Fruit fly (Drosophila melanogaster) whole organism, pupa: ENCODE results near the gene mip130.
A peak's percentile ranks its signal among the peaks of the same experiment; 100 is the strongest.

ENCODE experiments used
- CG10348 ChIP-seq: fragments of 200-800 bp; sonication (Bioruptor generic); IDR thresholded peaks from 2 replicates; pipeline ENCODE4 v1.3.6; 2022; ENCODE audit warnings: missing biosample characterization, missing genetic modification characterization
- CG12605 ChIP-seq: fragments of 200-800 bp; sonication (Bioruptor generic); IDR thresholded peaks from 2 replicates; pipeline ENCODE4 v1.3.6; 2022; ENCODE audit warnings: missing biosample characterization, missing genetic modification characterization
- CG13204 ChIP-seq: fragments of 200-800 bp; sonication (Bioruptor generic); optimal IDR thresholded peaks from 2 replicates; lab custom pipeline; 2018; ENCODE audit warnings: missing biosample characterization, mild to moderate bottlenecking, missing genetic modification characterization, moderate library complexity
- CG14655 ChIP-seq: fragments of 200-800 bp; sonication (Bioruptor generic); optimal IDR thresholded peaks from 3 replicates; lab custom pipeline; 2017; ENCODE audit warnings: mild to moderate bottlenecking, missing biosample characterization, missing genetic modification reagents, missing genetic modification characterization
- CG15710 ChIP-seq: fragments of 200-800 bp; sonication (Bioruptor generic); optimal IDR thresholded peaks from 2 replicates; lab custom pipeline; 2018; ENCODE audit warnings: missing biosample characterization, mild to moderate bottlenecking, missing genetic modification characterization, moderate library complexity
- CG17806 ChIP-seq: fragments of 200-800 bp; sonication (Bioruptor generic); optimal IDR thresholded peaks from 2 replicates; lab custom pipeline; 2018; ENCODE audit warnings: missing biosample characterization, mild to moderate bottlenecking, missing genetic modification characterization, moderate library complexity
- CG32121 ChIP-seq: fragments of 200-800 bp; sonication (Bioruptor generic); IDR thresholded peaks from 2 replicates; pipeline ENCODE4 v1.3.6; 2022; ENCODE audit warnings: missing biosample characterization, missing genetic modification characterization
- CG34367 ChIP-seq: fragments of 200-800 bp; sonication (Bioruptor generic); optimal IDR thresholded peaks from 2 replicates; lab custom pipeline; 2018; ENCODE audit warnings: missing biosample characterization, mild to moderate bottlenecking, missing genetic modification characterization
- CG4496 ChIP-seq: fragments of 200-800 bp; sonication (Bioruptor generic); IDR thresholded peaks from 3 replicates; pipeline ENCODE4 v1.3.6; 2022; ENCODE audit warnings: missing biosample characterization, missing genetic modification characterization
- CG8159 ChIP-seq: fragments of 200-800 bp; sonication (Bioruptor generic); optimal IDR thresholded peaks from 3 replicates; lab custom pipeline; 2018; ENCODE audit warnings: missing biosample characterization, mild to moderate bottlenecking, missing genetic modification characterization, moderate library complexity
- CG8301 ChIP-seq: fragments of 200-800 bp; sonication (Bioruptor generic); optimal IDR thresholded peaks from 2 replicates; lab custom pipeline; 2018; ENCODE audit warnings: missing biosample characterization, mild to moderate bottlenecking, missing genetic modification characterization
- CG9948 ChIP-seq: fragments of 200-800 bp; sonication (Bioruptor generic); optimal IDR thresholded peaks from 2 replicates; lab custom pipeline; 2018; ENCODE audit warnings: missing biosample characterization, mild to moderate bottlenecking, missing genetic modification characterization, moderate library complexity
- D1 ChIP-seq: fragments of 200-800 bp; sonication (Bioruptor generic); optimal IDR thresholded peaks from 2 replicates; lab custom pipeline; 2018; ENCODE audit warnings: missing biosample characterization, mild to moderate bottlenecking, missing genetic modification characterization, moderate library complexity
- EcR ChIP-seq: fragments of 200-800 bp; sonication (Bioruptor generic); optimal IDR thresholded peaks from 3 replicates; lab custom pipeline; 2019; ENCODE audit warnings: missing biosample characterization, missing genetic modification characterization, mild to moderate bottlenecking, moderate library complexity, missing genetic modification reagents
- Ets98B ChIP-seq: fragments of 200-800 bp; sonication (Bioruptor generic); IDR thresholded peaks from 2 replicates; pipeline ENCODE4 v1.3.6; 2022; ENCODE audit warnings: missing biosample characterization, missing genetic modification characterization
- Pif1A ChIP-seq: fragments of 200-800 bp; sonication (Bioruptor generic); optimal IDR thresholded peaks from 3 replicates; lab custom pipeline; 2016; ENCODE audit warnings: missing biosample characterization, missing genetic modification characterization
- Pif1B ChIP-seq: fragments of 200-800 bp; sonication (Bioruptor generic); optimal IDR thresholded peaks from 3 replicates; lab custom pipeline; 2016; ENCODE audit warnings: missing biosample characterization, missing genetic modification characterization
- Snoo ChIP-seq: fragments of 200-800 bp; sonication (Bioruptor generic); optimal IDR thresholded peaks from 3 replicates; lab custom pipeline; 2017; ENCODE audit warnings: missing biosample characterization, mild to moderate bottlenecking, missing genetic modification characterization, inconsistent platforms
- fd96Ca ChIP-seq: fragments of 200-800 bp; sonication (Bioruptor generic); IDR thresholded peaks from 3 replicates; pipeline ENCODE4 v1.3.6; 2022; ENCODE audit warnings: missing biosample characterization, missing genetic modification characterization
- gl ChIP-seq: fragments of 200-800 bp; sonication (Bioruptor generic); optimal IDR thresholded peaks from 2 replicates; lab custom pipeline; 2018; ENCODE audit warnings: missing biosample characterization, mild to moderate bottlenecking, missing genetic modification characterization
- rn ChIP-seq: fragments of 200-800 bp; sonication (Bioruptor generic); IDR thresholded peaks from 2 replicates; pipeline ENCODE4 v1.3.6; 2022; ENCODE audit warnings: missing biosample characterization, missing genetic modification characterization

The mip130 gene

dm6 chrX:1949598-1949997 lies 41.6 kb downstream of the mip130 start:
- TF ChIP-seq CG14655 = no peak
- TF ChIP-seq rn = no peak
- TF ChIP-seq CG8301 (tag; lab: Kevin White, UChicago) = no peak
- no peak for TF ChIP-seq CG15710
- no peak for TF ChIP-seq gl (tag; lab: Kevin White, UChicago)
- TF ChIP-seq Pif1A (GFP tag; lab: Kevin White, UChicago) = no peak
- no peak for TF ChIP-seq EcR (GFP tag; lab: Kevin White, UChicago)
- TF ChIP-seq CG12605 = no peak
- no peak for TF ChIP-seq CG32121 (GFP tag; lab: Robert Waterston, UW)
- no peak for TF ChIP-seq CG10348 (GFP tag; lab: Robert Waterston, UW)
- no peak for TF ChIP-seq Snoo (tag; lab: Kevin White, UChicago)
- TF ChIP-seq CG4496 (GFP tag; lab: Robert Waterston, UW) = no peak
- no peak for TF ChIP-seq fd96Ca (GFP tag; lab: Robert Waterston, UW)
- TF ChIP-seq CG9948 (tag; lab: Kevin White, UChicago) = no peak
- no peak for TF ChIP-seq D1 (tag; lab: Kevin White, UChicago)
- TF ChIP-seq Pif1B (GFP tag; lab: Kevin White, UChicago) = no peak
- no peak for TF ChIP-seq Ets98B (GFP tag; lab: Robert Waterston, UW)
- no peak for TF ChIP-seq CG34367 (tag; lab: Kevin White, UChicago)

- TF ChIP-seq Ets98B (GFP tag; lab: Robert Waterston, UW) (no peak), EcR (GFP tag; lab: Kevin White, UChicago) (peak; percentile 99)
These were observed 42.3 kb downstream of the mip130 start for dm6 chrX:1950311-1950710.

- TF ChIP-seq Ets98B (GFP tag; lab: Robert Waterston, UW) = peak; percentile 98
- peak; percentile 99 for TF ChIP-seq CG4496 (GFP tag; lab: Robert Waterston, UW)
- TF ChIP-seq CG13204 (GFP tag; lab: Kevin White, UChicago) = peak; percentile 92
- peak; percentile 99 for TF ChIP-seq Pif1A (GFP tag; lab: Kevin White, UChicago)
- TF ChIP-seq Snoo (tag; lab: Kevin White, UChicago) = peak; percentile 99
- TF ChIP-seq Pif1B (GFP tag; lab: Kevin White, UChicago) = peak; percentile 99
- peak; percentile 92 for TF ChIP-seq rn
- TF ChIP-seq CG10348 (GFP tag; lab: Robert Waterston, UW) = peak; percentile 82
- peak; percentile 99 for TF ChIP-seq CG14655
- peak; percentile 99 for TF ChIP-seq fd96Ca (GFP tag; lab: Robert Waterston, UW)
- peak; percentile 98 for TF ChIP-seq CG32121 (GFP tag; lab: Robert Waterston, UW)
- TF ChIP-seq gl (tag; lab: Kevin White, UChicago) = peak; percentile 98
- TF ChIP-seq CG8301 (tag; lab: Kevin White, UChicago) = peak; percentile 99
- TF ChIP-seq CG12605 = peak; percentile 98
- peak; percentile 98 for TF ChIP-seq CG15710
- TF ChIP-seq EcR (GFP tag; lab: Kevin White, UChicago) = peak; percentile 100
- peak; percentile 100 for TF ChIP-seq CG8159 (tag; lab: Kevin White, UChicago)
- peak; percentile 95 for TF ChIP-seq D1 (tag; lab: Kevin White, UChicago)
- peak; percentile 99 for TF ChIP-seq CG9948 (tag; lab: Kevin White, UChicago)
- TF ChIP-seq CG17806 (tag; lab: Kevin White, UChicago) = peak; percentile 99
- peak; percentile 99 for TF ChIP-seq CG34367 (tag; lab: Kevin White, UChicago)
These were observed 43.5 kb downstream of the mip130 start for dm6 chrX:1951391-1952066.

- TF ChIP-seq rn = no peak
- no peak for TF ChIP-seq CG9948 (tag; lab: Kevin White, UChicago)
- peak; percentile 98 for TF ChIP-seq EcR (GFP tag; lab: Kevin White, UChicago)
- no peak for TF ChIP-seq fd96Ca (GFP tag; lab: Robert Waterston, UW)
- TF ChIP-seq CG8159 (tag; lab: Kevin White, UChicago) = no peak
- TF ChIP-seq CG13204 (GFP tag; lab: Kevin White, UChicago) = no peak
- no peak for TF ChIP-seq CG12605
- peak; percentile 59; the same call in 1 of the 3 replicates for TF ChIP-seq CG4496 (GFP tag; lab: Robert Waterston, UW)
- TF ChIP-seq CG32121 (GFP tag; lab: Robert Waterston, UW) = no peak
- no peak for TF ChIP-seq Pif1B (GFP tag; lab: Kevin White, UChicago)
- TF ChIP-seq Pif1A (GFP tag; lab: Kevin White, UChicago) = no peak
- TF ChIP-seq CG14655 = no peak
- TF ChIP-seq CG34367 (tag; lab: Kevin White, UChicago) = no peak
- no peak for TF ChIP-seq CG15710
These were observed 44.9 kb downstream of the mip130 start for dm6 chrX:1952898-1953297.

- TF ChIP-seq D1 (tag; lab: Kevin White, UChicago) = no peak
- no peak for TF ChIP-seq CG8301 (tag; lab: Kevin White, UChicago)
- TF ChIP-seq EcR (GFP tag; lab: Kevin White, UChicago) = no peak
- TF ChIP-seq CG34367 (tag; lab: Kevin White, UChicago) = no peak
- no peak for TF ChIP-seq CG4496 (GFP tag; lab: Robert Waterston, UW)
- no peak for TF ChIP-seq fd96Ca (GFP tag; lab: Robert Waterston, UW)
- no peak for TF ChIP-seq Pif1B (GFP tag; lab: Kevin White, UChicago)
- TF ChIP-seq CG10348 (GFP tag; lab: Robert Waterston, UW) = no peak
- TF ChIP-seq rn = no peak
- TF ChIP-seq CG13204 (GFP tag; lab: Kevin White, UChicago) = no peak
- no peak for TF ChIP-seq CG8159 (tag; lab: Kevin White, UChicago)
- TF ChIP-seq CG14655 = no peak
- no peak for TF ChIP-seq Snoo (tag; lab: Kevin White, UChicago)
- no peak for TF ChIP-seq CG15710
- TF ChIP-seq CG17806 (tag; lab: Kevin White, UChicago) = no peak
- TF ChIP-seq Ets98B (GFP tag; lab: Robert Waterston, UW) = no peak
- TF ChIP-seq CG12605 = no peak
These were observed 55.2 kb downstream of the mip130 start for dm6 chrX:1963192-1963590.
